Worm (Caenorhabditis elegans) whole organism, L1 larva: ENCODE results near the gene C06E2.1.
A peak's percentile ranks its signal among the peaks of the same experiment; 100 is the strongest.

Experiments used
- C04F5.9 ChIP-seq: sonication (generic microtip); optimal IDR thresholded peaks from 2 replicates; lab custom pipeline; 2016; ENCODE audit warnings: missing genetic modification characterization, missing compliant biosample characterization
- Y116A8C.19 ChIP-seq: sonication (generic microtip); optimal IDR thresholded peaks from 2 replicates; lab custom pipeline; 2016; ENCODE audit warnings: missing compliant biosample characterization, missing genetic modification characterization, borderline replicate concordance
- aha-1 ChIP-seq: fragments of 150-350 bp; optimal IDR thresholded peaks from 2 replicates; lab custom pipeline; 2014; ENCODE audit warnings: missing biosample characterization, missing genetic modification characterization
- alr-1 ChIP-seq: fragments of 200-800 bp; sonication (Bioruptor generic); optimal IDR thresholded peaks from 2 replicates; lab custom pipeline; 2018; ENCODE audit warnings: borderline replicate concordance, mild to moderate bottlenecking, missing genetic modification characterization, missing compliant biosample characterization
- ceh-63 ChIP-seq: fragments of 200-800 bp; sonication (Bioruptor generic); optimal IDR thresholded peaks from 2 replicates; lab custom pipeline; 2018; ENCODE audit warnings: mild to moderate bottlenecking, missing genetic modification characterization, missing compliant biosample characterization
- ceh-8 ChIP-seq: fragments of 200-800 bp; sonication (Bioruptor generic); optimal IDR thresholded peaks from 2 replicates; lab custom pipeline; 2018; ENCODE audit warnings: mild to moderate bottlenecking, missing genetic modification characterization, moderate library complexity, missing compliant biosample characterization
- ceh-82 ChIP-seq, 3 experiments: fragments of 150-350 bp in 1 of 3; sonication (generic microtip) in 2 of 3; optimal IDR thresholded peaks; 2 replicates each; lab custom pipeline; 2014 to 2017; ENCODE audit warnings: missing biosample characterization in 3 of 3, missing genetic modification characterization in 3 of 3
- ces-1 ChIP-seq: fragments of 150-350 bp; optimal IDR thresholded peaks from 2 replicates; lab custom pipeline; 2014; ENCODE audit warnings: missing biosample characterization, missing genetic modification reagents, missing genetic modification characterization
- dsc-1 ChIP-seq: sonication (generic microtip); optimal IDR thresholded peaks from 2 replicates; lab custom pipeline; 2016; ENCODE audit warnings: mild to moderate bottlenecking, missing genetic modification characterization, missing compliant biosample characterization
- efl-1 ChIP-seq, 4 experiments: fragments of 150-350 bp; optimal IDR thresholded peaks in 3 of 4; peaks in 1 of 4; 1 replicate in 1 of 4; 2 replicates in 3 of 4; lab custom pipeline; 2014; ENCODE audit warnings: missing biosample characterization in 2 of 4, missing genetic modification characterization in 2 of 4, missing genetic modification reagents in 2 of 4
- efl-3 ChIP-seq: fragments of 200-800 bp; sonication (Bioruptor generic); optimal IDR thresholded peaks from 2 replicates; lab custom pipeline; 2018; ENCODE audit warnings: mild to moderate bottlenecking, missing genetic modification characterization, missing compliant biosample characterization
- egl-13 ChIP-seq: sonication (generic microtip); optimal IDR thresholded peaks from 2 replicates; lab custom pipeline; 2016; ENCODE audit warnings: missing genotype, missing genetic modification reagents, missing genetic modification characterization, missing compliant biosample characterization
- egl-27 ChIP-seq, 2 experiments: fragments of 150-350 bp in 1 of 2; sonication (generic microtip); optimal IDR thresholded peaks; 3 replicates each; lab custom pipeline; 2017 to 2018; ENCODE audit warnings: missing biosample characterization in 2 of 2, missing genetic modification characterization in 2 of 2, missing genetic modification reagents in 2 of 2
- fkh-10 ChIP-seq: sonication (generic microtip); optimal IDR thresholded peaks from 2 replicates; lab custom pipeline; 2017; ENCODE audit warnings: missing biosample characterization, missing genetic modification reagents, missing genetic modification characterization
- fkh-8 ChIP-seq: sonication (generic microtip); optimal IDR thresholded peaks from 2 replicates; lab custom pipeline; 2016; ENCODE audit warnings: mild to moderate bottlenecking, missing genetic modification characterization, missing compliant biosample characterization
- fos-1 ChIP-seq: fragments of 150-350 bp; optimal IDR thresholded peaks from 2 replicates; lab custom pipeline; 2014; ENCODE audit warnings: missing biosample characterization, missing genetic modification characterization
- hlh-17 ChIP-seq: fragments of 200-800 bp; sonication (Bioruptor generic); optimal IDR thresholded peaks from 2 replicates; lab custom pipeline; 2018; ENCODE audit warnings: missing genetic modification characterization, mild to moderate bottlenecking, missing compliant biosample characterization, moderate library complexity, borderline replicate concordance
- hlh-4 ChIP-seq: sonication (generic microtip); optimal IDR thresholded peaks from 2 replicates; lab custom pipeline; 2016; ENCODE audit warnings: mild to moderate bottlenecking, missing genetic modification characterization, missing compliant biosample characterization
- lin-13 ChIP-seq: fragments of 150-350 bp; optimal IDR thresholded peaks from 2 replicates; lab custom pipeline; 2014; ENCODE audit warnings: missing biosample characterization, missing genetic modification reagents, missing genetic modification characterization
- lin-14 ChIP-seq: fragments of 200-800 bp; sonication (Bioruptor generic); optimal IDR thresholded peaks from 2 replicates; lab custom pipeline; 2018; ENCODE audit warnings: mild to moderate bottlenecking, missing genetic modification characterization, moderate library complexity, missing compliant biosample characterization
- lin-35 ChIP-seq, 2 experiments: fragments of 150-350 bp; optimal IDR thresholded peaks; 2 replicates each; lab custom pipeline; 2014; ENCODE audit warnings: missing biosample characterization in 2 of 2, missing genetic modification characterization in 2 of 2, missing genetic modification reagents in 2 of 2
- lin-39 ChIP-seq: fragments of 150-350 bp; optimal IDR thresholded peaks from 2 replicates; lab custom pipeline; 2014; ENCODE audit warnings: missing biosample characterization, missing genetic modification reagents, missing genetic modification characterization
- mdl-1 ChIP-seq, 2 experiments: fragments of 150-350 bp; optimal IDR thresholded peaks; 2 replicates each; lab custom pipeline; 2014 to 2017; ENCODE audit warnings: missing biosample characterization in 2 of 2, missing genetic modification characterization in 2 of 2, inconsistent platforms in 1 of 2
- nhr-11 ChIP-seq: fragments of 150-350 bp; optimal IDR thresholded peaks from 2 replicates; lab custom pipeline; 2014; ENCODE audit warnings: missing biosample characterization, missing genetic modification characterization
- nhr-19 ChIP-seq: fragments of 200-800 bp; sonication (Bioruptor generic); conservative IDR thresholded peaks from 2 replicates; pipeline ENCODE4 v1.3.6; 2022; ENCODE audit warnings: missing genetic modification characterization, missing compliant biosample characterization
- nhr-71 ChIP-seq: sonication (generic microtip); optimal IDR thresholded peaks from 2 replicates; lab custom pipeline; 2016; ENCODE audit warnings: mild to moderate bottlenecking, missing genetic modification characterization, moderate library complexity, missing compliant biosample characterization
- nhr-76 ChIP-seq: sonication (generic microtip); optimal IDR thresholded peaks from 2 replicates; lab custom pipeline; 2017; ENCODE audit warnings: missing biosample characterization, missing genetic modification characterization
- nhr-84 ChIP-seq: sonication (generic microtip); optimal IDR thresholded peaks from 2 replicates; lab custom pipeline; 2017; ENCODE audit warnings: missing biosample characterization, missing genetic modification characterization
- pqm-1 ChIP-seq: sonication (generic microtip); optimal IDR thresholded peaks from 3 replicates; lab custom pipeline; 2017; ENCODE audit warnings: missing biosample characterization, missing genetic modification characterization
- rnt-1 ChIP-seq: sonication (generic microtip); optimal IDR thresholded peaks from 2 replicates; lab custom pipeline; 2016; ENCODE audit warnings: mild to moderate bottlenecking, missing genetic modification characterization, moderate library complexity, missing compliant biosample characterization
- skn-1 ChIP-seq: fragments of 150-350 bp; optimal IDR thresholded peaks from 2 replicates; lab custom pipeline; 2014; ENCODE audit warnings: missing biosample characterization, missing genetic modification characterization
- snpc-4 ChIP-seq: fragments of 150-350 bp; optimal IDR thresholded peaks from 2 replicates; lab custom pipeline; 2014; ENCODE audit warnings: missing biosample characterization, missing genetic modification characterization
- sox-4 ChIP-seq: sonication (generic microtip); optimal IDR thresholded peaks from 2 replicates; lab custom pipeline; 2016; ENCODE audit warnings: missing genetic modification characterization, missing compliant biosample characterization
- swsn-7 ChIP-seq: sonication (generic microtip); optimal IDR thresholded peaks from 2 replicates; lab custom pipeline; 2016; ENCODE audit warnings: missing genetic modification characterization, missing compliant biosample characterization
- tbx-2 ChIP-seq: sonication (generic microtip); optimal IDR thresholded peaks from 2 replicates; lab custom pipeline; 2016; ENCODE audit warnings: missing genetic modification characterization, missing compliant biosample characterization
- unc-30 ChIP-seq: sonication (generic microtip); optimal IDR thresholded peaks from 2 replicates; lab custom pipeline; 2017; ENCODE audit warnings: missing biosample characterization, missing genetic modification characterization
- unc-62 ChIP-seq: fragments of 150-350 bp; optimal IDR thresholded peaks from 2 replicates; lab custom pipeline; 2014; ENCODE audit warnings: missing biosample characterization, missing genetic modification reagents, missing genetic modification characterization
- ztf-4 ChIP-seq: fragments of 150-350 bp; optimal IDR thresholded peaks from 2 replicates; lab custom pipeline; 2014; ENCODE audit warnings: missing biosample characterization, missing genetic modification characterization

The C06E2.1 gene

DNA sequence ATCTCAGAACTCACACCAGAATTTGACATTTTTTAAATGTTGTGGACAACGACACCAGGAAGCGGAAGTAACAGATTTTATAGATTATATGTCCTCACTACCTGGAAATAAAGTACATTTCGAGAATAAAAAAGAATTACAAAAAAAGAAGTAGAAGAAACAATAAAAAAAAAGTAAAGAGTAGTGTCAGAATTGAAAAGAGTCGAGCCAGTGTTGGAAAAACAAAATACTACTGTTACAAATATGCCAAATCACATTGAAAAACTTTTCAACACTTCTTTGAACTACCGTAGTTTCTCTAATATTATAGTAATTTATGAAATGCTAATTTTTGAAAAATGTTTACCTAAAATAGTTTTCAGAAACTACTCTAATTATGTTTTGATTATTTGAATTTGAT is at the start of gene C06E2.1:
C06E2.1 (minus strand) TSS at position 101 of the 400 bp plus-strand sequence.
- TF ChIP-seq snpc-4 (no peak), rnt-1 (tag; lab: Kevin White, UChicago) (no peak), mdl-1 (tag; optimal IDR thresholded peaks at IDR 0.05; lab: Kevin White, UChicago) (no peak), fkh-8 (tag; lab: Kevin White, UChicago) (peak; percentile 71), dsc-1 (no peak)

DNA sequence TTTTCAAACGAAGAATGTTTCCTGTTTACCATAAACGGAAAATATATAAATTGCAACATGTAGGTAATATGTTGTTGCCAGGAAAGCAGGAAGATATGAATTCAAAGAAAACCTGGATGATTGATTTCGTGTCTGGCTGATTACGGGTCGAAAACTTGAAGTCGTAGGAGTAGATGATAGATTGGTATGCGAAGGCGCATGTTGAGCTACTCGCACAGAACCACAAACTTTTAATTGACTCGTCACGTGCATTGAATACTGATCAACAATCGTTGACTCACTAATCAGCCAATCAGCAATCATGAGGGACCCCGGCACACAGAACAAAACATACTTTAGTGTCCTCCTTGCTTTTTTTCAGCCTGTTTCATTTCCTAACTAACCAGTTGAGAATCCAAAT is 46.6 kb upstream of the C06E2.1 start:
- TF ChIP-seq unc-62 (GFP tag; lab: Kevin White, UChicago) (no peak), lin-14 (peak; percentile 48), skn-1 (tag; lab: Kevin White, UChicago) (no peak), ztf-4 (tag; lab: Kevin White, UChicago) (no peak), ceh-8 (GFP tag; lab: Kevin White, UChicago) (peak; percentile 50), egl-13 (tag; lab: Kevin White, UChicago) (no peak), nhr-76 (no peak), Y116A8C.19 (tag; lab: Kevin White, UChicago) (no peak), ceh-82 (tag; optimal IDR thresholded peaks at IDR 0.05; lab: Kevin White, UChicago) (no peak), snpc-4 (no peak), egl-27 (tag; optimal IDR thresholded peaks at IDR 0.05; lab: Kevin White, UChicago) (no peak), efl-1 (optimal IDR thresholded peaks at IDR 0.05; lab: Kevin White, UChicago) (no peak), efl-1 (GFP tag; optimal IDR thresholded peaks at IDR 0.05 in 1 of 2; lab: Kevin White, UChicago) (no peak), tbx-2 (peak; percentile 24), lin-39 (no peak), hlh-4 (tag; lab: Kevin White, UChicago) (no peak), aha-1 (tag; lab: Kevin White, UChicago) (no peak), hlh-17 (GFP tag; lab: Kevin White, UChicago) (no peak), nhr-71 (tag; lab: Kevin White, UChicago) (peak; percentile 24), efl-3 (GFP tag; lab: Kevin White, UChicago) (no peak), nhr-84 (tag; lab: Kevin White, UChicago) (no peak), fkh-8 (tag; lab: Kevin White, UChicago) (peak; percentile 7), fkh-10 (no peak), fos-1 (tag; lab: Kevin White, UChicago) (no peak)

DNA sequence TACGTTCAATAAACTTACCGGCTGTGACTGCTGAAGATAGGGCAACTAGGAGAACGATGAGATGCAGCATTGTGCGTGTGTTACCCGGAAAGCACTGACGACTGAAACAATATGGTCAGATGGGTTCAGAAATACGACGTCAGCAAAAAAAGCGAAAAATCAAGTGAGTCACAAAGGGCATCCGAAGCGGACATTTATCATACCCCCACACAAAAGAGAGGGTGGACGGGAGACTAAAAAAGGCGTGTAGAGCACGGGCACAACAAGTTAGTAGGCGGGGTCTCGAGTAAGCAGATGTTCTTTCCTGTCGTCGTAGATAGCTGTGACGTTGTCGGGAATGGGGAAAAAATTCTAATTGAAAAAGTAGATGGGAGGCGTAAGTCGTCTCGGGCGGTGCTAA is 44.7 kb upstream of the C06E2.1 start, which contains the start of gene nlp-14:
nlp-14 (minus strand) TSS at position 101 of the 400 bp plus-strand sequence.
- TF ChIP-seq fkh-10 (no peak), pqm-1 (tag; lab: Kevin White, UChicago) (no peak), fkh-8 (tag; lab: Kevin White, UChicago) (peak; percentile 22), efl-1 (optimal IDR thresholded peaks at IDR 0.05; lab: Kevin White, UChicago) (no peak), efl-1 (GFP tag; optimal IDR thresholded peaks at IDR 0.05 in 1 of 2; lab: Kevin White, UChicago) (peak in 1 of 2 experiments; percentile 82), snpc-4 (no peak), sox-4 (tag; lab: Kevin White, UChicago) (no peak)
- TF ChIP-seq, all 84 proteins: peak for 2

- TF ChIP-seq ces-1 (peak; percentile 8), pqm-1 (tag; lab: Kevin White, UChicago) (no peak), swsn-7 (peak; percentile 2), nhr-84 (tag; lab: Kevin White, UChicago) (no peak), lin-35 (GFP tag; optimal IDR thresholded peaks at IDR 0.05; lab: Kevin White, UChicago) (no peak), alr-1 (tag; lab: Kevin White, UChicago) (no peak), lin-13 (GFP tag; lab: Kevin White, UChicago) (no peak), lin-14 (peak; percentile 69), nhr-11 (tag; lab: Kevin White, UChicago) (no peak), C04F5.9 (tag; lab: Kevin White, UChicago) (no peak), ceh-63 (GFP tag; lab: Kevin White, UChicago) (no peak), skn-1 (tag; lab: Kevin White, UChicago) (no peak), nhr-19 (GFP tag; lab: Robert Waterston, UW) (no peak), unc-30 (tag; lab: Kevin White, UChicago) (no peak), nhr-71 (tag; lab: Kevin White, UChicago) (peak; percentile 19), fkh-10 (peak; percentile 13)
Measured at ce11 chrX:8918792-8919191, 44.1 kb upstream of the C06E2.1 start.
